Worm (Caenorhabditis elegans) whole organism, early embryonic: ENCODE results near the gene Y4C6B.4.
A peak's percentile ranks its signal among the peaks of the same experiment; 100 is the strongest.
"Not testable (repeated sequence)": the region's sequence is repeated elsewhere in the genome, so short reads cannot be mapped to it uniquely, and the experiment has no call there.

Source experiments
- B0310.2 ChIP-seq: sonication (generic microtip); optimal IDR thresholded peaks from 2 replicates; lab custom pipeline; 2016; ENCODE audit warnings: mild to moderate bottlenecking, missing genetic modification characterization, missing compliant biosample characterization
- F13C5.2 ChIP-seq: sonication (generic microtip); optimal IDR thresholded peaks from 2 replicates; lab custom pipeline; 2017; ENCODE audit warnings: mild to moderate bottlenecking, missing genetic modification characterization, inconsistent platforms, missing compliant biosample characterization
- aly-1 ChIP-seq: sonication (generic microtip); optimal IDR thresholded peaks from 2 replicates; lab custom pipeline; 2016; ENCODE audit warnings: missing genetic modification characterization, missing compliant biosample characterization
- ama-1 ChIP-seq: fragments of 150-350 bp; optimal IDR thresholded peaks from 2 replicates; lab custom pipeline; 2014
- ceh-13 ChIP-seq: fragments of 200-800 bp; sonication (Bioruptor generic); optimal IDR thresholded peaks from 2 replicates; lab custom pipeline; 2018; ENCODE audit warnings: mild to moderate bottlenecking, missing genetic modification characterization, missing compliant biosample characterization
- ceh-36 ChIP-seq: sonication (generic microtip); optimal IDR thresholded peaks from 2 replicates; lab custom pipeline; 2016; ENCODE audit warnings: missing genetic modification characterization, inconsistent platforms, missing compliant biosample characterization
- ets-7 ChIP-seq: sonication (generic microtip); optimal IDR thresholded peaks from 2 replicates; lab custom pipeline; 2016; ENCODE audit warnings: missing genotype, missing genetic modification characterization, missing compliant biosample characterization
- flt-1 ChIP-seq: fragments of 200-800 bp; sonication (Bioruptor generic); IDR thresholded peaks from 2 replicates; pipeline ENCODE4 v1.3.6; 2022; ENCODE audit warnings: missing genetic modification characterization, missing compliant biosample characterization
- hmbx-1 ChIP-seq: sonication (generic microtip); optimal IDR thresholded peaks from 2 replicates; lab custom pipeline; 2016; ENCODE audit warnings: mild to moderate bottlenecking, missing genetic modification characterization, missing compliant biosample characterization
- hmg-4 ChIP-seq: fragments of 200-800 bp; sonication (Bioruptor generic); optimal IDR thresholded peaks from 2 replicates; lab custom pipeline; 2018; ENCODE audit warnings: mild to moderate bottlenecking, missing genetic modification characterization, missing compliant biosample characterization
- hnd-1 ChIP-seq: sonication (generic microtip); optimal IDR thresholded peaks from 2 replicates; lab custom pipeline; 2016; ENCODE audit warnings: missing genetic modification characterization, missing compliant biosample characterization
- pes-1 ChIP-seq: fragments of 200-800 bp; sonication (Bioruptor generic); IDR thresholded peaks from 2 replicates; pipeline ENCODE4 v1.3.6; 2022; ENCODE audit warnings: missing genetic modification reagents, missing genetic modification characterization, missing compliant biosample characterization
- scrt-1 ChIP-seq: fragments of 200-800 bp; sonication (Bioruptor generic); IDR thresholded peaks from 2 replicates; pipeline ENCODE4 v1.3.6; 2022; ENCODE audit warnings: missing genetic modification characterization, missing compliant biosample characterization
- sea-1 ChIP-seq: fragments of 200-800 bp; sonication (Bioruptor generic); conservative IDR thresholded peaks from 2 replicates; pipeline ENCODE4 v1.3.6; 2022; ENCODE audit warnings: missing genetic modification characterization, missing compliant biosample characterization
- tbx-11 ChIP-seq: fragments of 200-800 bp; sonication (Bioruptor generic); IDR thresholded peaks from 2 replicates; pipeline ENCODE4 v1.3.6; 2022; ENCODE audit warnings: missing genetic modification characterization, missing compliant biosample characterization
- tbx-37 ChIP-seq: fragments of 200-800 bp; sonication (Bioruptor generic); conservative IDR thresholded peaks from 2 replicates; pipeline ENCODE4 v1.3.6; 2022; ENCODE audit warnings: missing genetic modification reagents, missing genetic modification characterization, missing compliant biosample characterization
- tra-4 ChIP-seq: sonication (generic microtip); optimal IDR thresholded peaks from 2 replicates; lab custom pipeline; 2017; ENCODE audit warnings: missing genetic modification characterization, missing compliant biosample characterization

Gene Y4C6B.4

DNA sequence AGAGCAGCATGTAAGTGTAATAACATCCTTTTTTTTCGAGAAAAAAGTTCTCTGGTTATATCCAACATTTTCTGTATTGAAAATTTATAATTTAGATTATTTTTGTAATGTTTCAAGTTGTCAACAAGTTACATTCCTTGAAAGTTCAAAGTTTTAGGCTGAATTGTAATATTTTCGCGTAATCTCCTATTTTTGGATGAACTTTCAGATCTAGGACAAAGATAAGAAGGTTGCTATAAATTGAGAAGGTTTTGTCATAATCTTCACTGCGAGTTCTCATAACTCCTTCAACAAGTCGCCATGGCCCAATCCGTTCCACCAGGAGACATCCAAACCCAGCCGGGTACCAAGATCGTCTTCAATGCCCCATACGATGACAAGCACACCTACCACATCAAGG is 10.0 kb upstream of the Y4C6B.4 start, which contains the start of gene msp-65:
TSS of gene msp-65 (plus strand) at position 301 of the 400 bp plus-strand sequence.
- not testable (repeated sequence) for TF ChIP-seq pes-1 (GFP tag; lab: Robert Waterston, UW); ama-1 (lab: Kevin White, UChicago); tbx-37

DNA sequence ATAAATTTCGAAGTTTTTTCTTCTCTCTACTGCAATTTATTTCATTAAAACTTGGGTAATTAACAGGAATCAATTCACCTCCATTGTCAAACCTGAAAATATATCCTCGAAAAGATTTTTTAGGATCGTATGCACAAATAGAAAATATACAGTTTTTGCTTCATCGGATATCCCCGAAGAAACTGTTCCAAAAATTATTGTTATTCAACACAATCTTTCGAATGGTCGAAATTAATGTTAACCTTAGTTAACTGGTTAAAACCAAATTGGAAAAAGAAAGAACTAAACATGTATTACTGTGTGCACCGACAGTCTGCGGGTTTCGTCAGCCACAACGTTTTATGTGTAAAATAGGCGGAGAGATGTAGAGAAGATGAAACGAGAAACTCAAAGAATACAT is 9.1 kb upstream of the Y4C6B.4 start:
- TF ChIP-seq F13C5.2 (no peak), scrt-1 (GFP tag; lab: Robert Waterston, UW) (no peak), B0310.2 (no peak), hnd-1 (tag; lab: Kevin White, UChicago) (no peak), ama-1 (lab: Kevin White, UChicago) (no peak), pes-1 (GFP tag; lab: Robert Waterston, UW) (no peak), aly-1 (no peak), tra-4 (tag; lab: Kevin White, UChicago) (no peak), hmbx-1 (tag; lab: Kevin White, UChicago) (no peak), tbx-37 (no peak), ceh-13 (no peak), ceh-36 (tag; lab: Kevin White, UChicago) (no peak), hmg-4 (no peak), flt-1 (GFP tag; lab: Robert Waterston, UW) (no peak), sea-1 (no peak)

DNA sequence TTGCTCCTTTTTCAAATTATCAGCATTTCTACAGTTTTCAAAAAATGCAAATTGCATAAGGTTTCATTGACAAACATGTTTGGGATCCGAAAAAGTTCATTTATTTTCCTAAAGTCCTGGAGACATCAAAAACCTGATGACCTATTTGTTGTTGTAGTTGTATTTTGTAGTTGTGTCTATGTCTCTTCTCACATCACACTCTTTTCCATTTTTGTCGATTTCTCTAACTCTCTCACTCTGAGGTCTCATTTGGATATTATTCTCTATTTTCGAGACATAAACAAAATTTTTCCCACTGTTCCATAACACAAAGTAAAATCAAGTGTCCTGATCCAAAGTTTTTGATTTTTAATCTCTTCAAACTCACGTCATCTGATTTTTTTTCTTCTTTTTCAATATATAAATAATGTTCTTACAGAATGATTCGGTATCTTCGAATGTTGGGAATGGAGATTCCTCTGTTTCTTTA is 7.4 kb upstream of the Y4C6B.4 start, which contains the start of gene slc-46A:
TSS of gene slc-46A (plus strand) at position 419 of the 469 bp plus-strand sequence.
- TF ChIP-seq ceh-13 = no peak
- TF ChIP-seq hmg-4 = no peak
- no peak for TF ChIP-seq flt-1 (GFP tag; lab: Robert Waterston, UW)
- no peak for TF ChIP-seq ceh-36 (tag; lab: Kevin White, UChicago)
- TF ChIP-seq scrt-1 (GFP tag; lab: Robert Waterston, UW) = no peak
- TF ChIP-seq aly-1 = no peak
- no peak for TF ChIP-seq tbx-37
- TF ChIP-seq tbx-11 = no peak
- no peak for TF ChIP-seq F13C5.2
- TF ChIP-seq tra-4 (tag; lab: Kevin White, UChicago) = no peak
- TF ChIP-seq ets-7 (tag; lab: Kevin White, UChicago) = no peak
- TF ChIP-seq hmbx-1 (tag; lab: Kevin White, UChicago) = no peak
- no peak for TF ChIP-seq hnd-1 (tag; lab: Kevin White, UChicago)
- TF ChIP-seq ama-1 (lab: Kevin White, UChicago) = no peak
- no peak for TF ChIP-seq sea-1
- TF ChIP-seq B0310.2 = no peak
- TF ChIP-seq pes-1 (GFP tag; lab: Robert Waterston, UW) = no peak

DNA sequence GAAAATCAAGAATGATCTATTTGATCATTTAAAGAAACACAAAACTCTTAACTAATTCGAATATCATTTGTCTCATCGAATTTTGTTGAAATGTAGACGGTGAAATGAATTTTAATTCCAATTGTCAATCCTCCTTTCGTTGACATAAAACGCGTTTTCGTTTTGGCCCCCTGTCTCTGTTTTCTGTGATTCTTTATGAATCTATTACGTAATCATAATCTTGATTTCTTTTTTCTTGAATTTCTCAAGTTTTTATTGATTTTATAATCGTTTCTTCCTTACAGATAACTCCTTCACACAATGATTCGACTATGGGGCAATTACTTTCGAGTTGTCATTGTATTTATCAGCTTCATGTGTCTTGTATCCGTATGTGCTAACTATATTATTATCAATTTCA is 5.9 kb downstream of the Y4C6B.4 start, which contains the start of gene Y4C6B.3:
TSS of gene Y4C6B.3 (plus strand) at position 301 of the 400 bp plus-strand sequence.
- TF ChIP-seq sea-1 (no peak), hmg-4 (no peak), hnd-1 (tag; lab: Kevin White, UChicago) (no peak), F13C5.2 (no peak), ceh-13 (no peak), ets-7 (tag; lab: Kevin White, UChicago) (no peak), pes-1 (GFP tag; lab: Robert Waterston, UW) (no peak), tra-4 (tag; lab: Kevin White, UChicago) (no peak), ama-1 (lab: Kevin White, UChicago) (no peak), scrt-1 (GFP tag; lab: Robert Waterston, UW) (no peak), B0310.2 (no peak), tbx-11 (no peak), hmbx-1 (tag; lab: Kevin White, UChicago) (no peak), aly-1 (no peak)

DNA sequence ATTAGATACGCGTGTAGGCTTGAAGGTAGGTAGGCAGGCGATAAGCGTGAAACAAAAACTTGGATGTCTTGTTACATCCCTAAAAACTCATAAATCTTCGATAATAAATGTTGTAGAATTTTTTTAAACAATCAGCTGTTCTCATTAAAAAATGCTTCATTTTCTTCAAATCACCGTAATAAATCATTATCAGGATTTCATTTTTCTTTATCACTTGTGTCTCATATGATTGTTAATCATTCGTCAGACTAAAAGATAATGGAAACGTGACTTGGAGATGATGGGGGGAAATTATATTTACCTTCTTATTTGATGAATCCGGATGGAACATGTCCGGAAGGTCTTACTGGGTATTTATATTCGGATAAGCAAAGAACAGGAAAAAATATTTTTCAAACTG is 7.2 kb downstream of the Y4C6B.4 start:
- no peak for TF ChIP-seq tbx-11
- no peak for TF ChIP-seq B0310.2
- no peak for TF ChIP-seq F13C5.2

DNA sequence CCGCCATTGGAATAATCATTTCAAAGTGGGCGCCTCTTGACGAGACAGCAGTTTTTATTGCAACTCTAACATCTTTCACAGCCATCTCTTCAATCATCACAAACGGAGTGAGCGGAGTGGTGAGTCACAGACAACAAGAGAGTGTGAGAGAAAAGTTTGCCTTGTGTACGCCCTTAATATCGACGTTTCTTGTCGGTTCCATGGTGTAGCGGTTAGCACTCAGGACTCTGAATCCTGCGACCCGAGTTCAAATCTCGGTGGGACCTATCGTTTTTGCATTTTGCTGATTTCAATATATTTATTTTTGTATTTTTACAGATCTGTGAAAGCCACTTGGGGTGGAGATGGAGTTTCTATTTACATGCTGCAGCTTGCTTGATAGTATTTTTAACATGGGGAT is 8.3 kb downstream of the Y4C6B.4 start:
- TF ChIP-seq tbx-11 = peak; percentile 72
- TF ChIP-seq F13C5.2 = peak; percentile 65
- TF ChIP-seq ama-1 (lab: Kevin White, UChicago) = no peak
- TF ChIP-seq aly-1 = no peak
- TF ChIP-seq sea-1 = no peak
- no peak for TF ChIP-seq ceh-36 (tag; lab: Kevin White, UChicago)
- TF ChIP-seq flt-1 (GFP tag; lab: Robert Waterston, UW) = 0 out of 2 replicates have a peak, but pooled peaks have one; percentile 66
- TF ChIP-seq pes-1 (GFP tag; lab: Robert Waterston, UW) = peak; percentile 85; the same call in 1 of the 2 replicates
- TF ChIP-seq ceh-13 = no peak
- TF ChIP-seq scrt-1 (GFP tag; lab: Robert Waterston, UW) = no peak; the same call in none of the 2 replicates
- no peak for TF ChIP-seq hmg-4
- peak; percentile 57 for TF ChIP-seq hnd-1 (tag; lab: Kevin White, UChicago)
- TF ChIP-seq tra-4 (tag; lab: Kevin White, UChicago) = no peak
- peak; percentile 6 for TF ChIP-seq B0310.2
- TF ChIP-seq ets-7 (tag; lab: Kevin White, UChicago) = peak; percentile 19
- no peak for TF ChIP-seq hmbx-1 (tag; lab: Kevin White, UChicago)
- TF ChIP-seq tbx-37 = peak; percentile 57; the same call in 1 of the 2 replicates

DNA sequence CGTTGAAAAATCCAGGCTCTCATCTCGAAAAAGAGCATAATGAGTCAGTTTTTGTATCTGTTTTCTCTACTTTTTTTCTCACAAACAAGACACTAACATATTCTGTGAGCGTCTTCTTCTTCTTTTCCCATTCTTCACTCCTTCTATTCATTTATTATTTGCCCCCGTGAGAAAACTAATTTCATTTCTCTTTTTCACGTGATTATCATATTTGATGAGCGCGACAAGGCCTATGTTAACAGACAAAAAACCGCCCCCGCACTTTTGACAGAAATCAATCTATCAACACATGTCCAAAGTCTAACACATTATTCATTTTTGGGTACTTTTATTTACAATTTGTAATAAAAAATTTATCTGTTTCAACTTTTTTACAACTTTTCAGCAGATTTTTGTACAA is 11.4 kb downstream of the Y4C6B.4 start:
- TF ChIP-seq ets-7 (tag; lab: Kevin White, UChicago) = no peak
- no peak for TF ChIP-seq tbx-37
- no peak for TF ChIP-seq scrt-1 (GFP tag; lab: Robert Waterston, UW)
- TF ChIP-seq hmg-4 = no peak
- TF ChIP-seq ceh-36 (tag; lab: Kevin White, UChicago) = no peak
- TF ChIP-seq sea-1 = no peak
- TF ChIP-seq flt-1 (GFP tag; lab: Robert Waterston, UW) = no peak
- TF ChIP-seq hmbx-1 (tag; lab: Kevin White, UChicago) = no peak
- TF ChIP-seq tra-4 (tag; lab: Kevin White, UChicago) = no peak
- TF ChIP-seq ceh-13 = no peak
- no peak for TF ChIP-seq hnd-1 (tag; lab: Kevin White, UChicago)
- no peak for TF ChIP-seq tbx-11
- TF ChIP-seq B0310.2 = no peak
- TF ChIP-seq F13C5.2 = no peak
- TF ChIP-seq aly-1 = no peak
- TF ChIP-seq pes-1 (GFP tag; lab: Robert Waterston, UW) = no peak
- TF ChIP-seq ama-1 (lab: Kevin White, UChicago) = no peak

DNA sequence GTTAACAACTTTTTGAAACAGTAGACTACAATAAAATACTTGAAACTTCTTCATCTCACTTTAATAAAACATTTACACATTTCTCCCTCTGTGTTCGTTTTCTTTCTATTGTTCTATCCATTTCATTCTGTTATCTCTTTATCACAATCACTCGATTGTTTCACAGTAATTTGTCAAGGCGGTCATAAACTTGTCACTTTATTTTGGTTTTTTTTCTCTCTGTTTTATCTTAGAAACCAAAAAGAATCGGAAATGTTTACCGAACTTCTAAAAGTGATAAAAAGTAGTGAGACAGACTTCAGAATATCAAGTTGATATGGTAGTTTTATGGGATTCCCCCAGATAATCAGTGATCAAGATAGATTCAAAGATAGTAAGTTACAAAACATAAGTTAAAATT is 13.0 kb downstream of the Y4C6B.4 start, which contains the start of gene Y4C6B.2:
TSS of gene Y4C6B.2 (plus strand) at position 320 of the 400 bp plus-strand sequence.
- TF ChIP-seq tra-4 (tag; lab: Kevin White, UChicago) (no peak), F13C5.2 (no peak), hnd-1 (tag; lab: Kevin White, UChicago) (no peak), tbx-37 (no peak), ama-1 (lab: Kevin White, UChicago) (no peak), tbx-11 (no peak), B0310.2 (no peak), ets-7 (tag; lab: Kevin White, UChicago) (no peak), hmg-4 (no peak), pes-1 (GFP tag; lab: Robert Waterston, UW) (no peak), flt-1 (GFP tag; lab: Robert Waterston, UW) (no peak), ceh-36 (tag; lab: Kevin White, UChicago) (no peak), scrt-1 (GFP tag; lab: Robert Waterston, UW) (no peak), sea-1 (no peak)
